Fruit fly (Drosophila melanogaster): ENCODE measurements around the gene Clp.

The Clp gene

DNA sequence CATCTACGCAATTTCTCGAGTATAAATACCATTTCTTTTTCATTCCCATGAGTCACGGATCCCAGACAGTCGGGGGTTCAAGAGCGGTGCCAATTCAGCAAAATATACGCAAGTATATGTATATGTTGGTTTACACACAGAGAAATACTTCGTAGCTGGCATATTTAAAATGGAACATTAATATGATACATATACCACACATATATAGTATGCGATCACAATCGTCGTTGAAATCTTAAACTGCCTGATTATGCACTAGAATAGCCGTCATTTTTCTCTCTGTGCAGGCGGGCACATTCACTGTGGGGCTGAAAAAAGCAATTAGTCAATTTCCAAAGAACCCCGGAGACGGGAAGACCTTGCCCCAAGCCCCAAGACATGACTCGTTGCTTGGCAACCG, 21.9 kb downstream of the Clp start:
- no peak for TF ChIP-seq usp (GFP tag; optimal IDR thresholded peaks at IDR 0.05)
- no peak for TF ChIP-seq CG8478 (optimal IDR thresholded peaks at IDR 0.05)
- TF ChIP-seq pan (optimal IDR thresholded peaks at IDR 0.05), result no peak
- TF ChIP-seq Dll (optimal IDR thresholded peaks at IDR 0.05), result no peak
- TF ChIP-seq EcR (GFP tag; optimal IDR thresholded peaks at IDR 0.05), result no peak
- no peak for TF ChIP-seq psq (optimal IDR thresholded peaks at IDR 0.05)

dm6 chr2L:842873-843272, 23.1 kb downstream of the Clp start:
- TF ChIP-seq psq (optimal IDR thresholded peaks at IDR 0.05) (no peak), Dll (optimal IDR thresholded peaks at IDR 0.05) (no peak), CG8478 (optimal IDR thresholded peaks at IDR 0.05) (no peak), usp (GFP tag; optimal IDR thresholded peaks at IDR 0.05) (no peak), EcR (GFP tag; optimal IDR thresholded peaks at IDR 0.05) (no peak)

DNA sequence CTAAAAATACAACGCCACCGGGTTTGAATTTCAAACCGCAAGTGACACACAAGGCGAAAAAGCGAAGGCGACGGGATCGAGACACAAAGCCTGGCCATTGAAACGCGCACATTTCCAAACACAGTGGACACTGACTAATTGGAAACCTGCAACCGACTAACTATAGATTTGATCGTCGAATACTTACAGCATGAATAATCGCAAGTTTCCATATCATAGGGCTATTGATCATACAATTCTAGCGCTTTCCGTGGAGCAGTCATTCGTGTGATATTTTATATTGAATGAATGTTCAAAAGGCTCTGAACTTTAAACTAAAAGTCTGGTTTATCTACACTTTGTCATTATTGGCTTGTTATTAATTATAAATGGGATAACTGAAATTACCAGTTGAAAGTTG, 23.5 kb downstream of the Clp start:
- TF ChIP-seq CG8478 (optimal IDR thresholded peaks at IDR 0.05) (no peak), usp (GFP tag; optimal IDR thresholded peaks at IDR 0.05) (no peak), pan (optimal IDR thresholded peaks at IDR 0.05) (peak; percentile 41)

- TF ChIP-seq Dll (optimal IDR thresholded peaks at IDR 0.05) (no peak), pan (optimal IDR thresholded peaks at IDR 0.05) (no peak), EcR (GFP tag; optimal IDR thresholded peaks at IDR 0.05) (no peak), CG8478 (optimal IDR thresholded peaks at IDR 0.05) (no peak), usp (GFP tag; optimal IDR thresholded peaks at IDR 0.05) (no peak), psq (optimal IDR thresholded peaks at IDR 0.05) (no peak)
These were observed 24.4 kb downstream of the Clp start for dm6 chr2L:843850-844791.

DNA sequence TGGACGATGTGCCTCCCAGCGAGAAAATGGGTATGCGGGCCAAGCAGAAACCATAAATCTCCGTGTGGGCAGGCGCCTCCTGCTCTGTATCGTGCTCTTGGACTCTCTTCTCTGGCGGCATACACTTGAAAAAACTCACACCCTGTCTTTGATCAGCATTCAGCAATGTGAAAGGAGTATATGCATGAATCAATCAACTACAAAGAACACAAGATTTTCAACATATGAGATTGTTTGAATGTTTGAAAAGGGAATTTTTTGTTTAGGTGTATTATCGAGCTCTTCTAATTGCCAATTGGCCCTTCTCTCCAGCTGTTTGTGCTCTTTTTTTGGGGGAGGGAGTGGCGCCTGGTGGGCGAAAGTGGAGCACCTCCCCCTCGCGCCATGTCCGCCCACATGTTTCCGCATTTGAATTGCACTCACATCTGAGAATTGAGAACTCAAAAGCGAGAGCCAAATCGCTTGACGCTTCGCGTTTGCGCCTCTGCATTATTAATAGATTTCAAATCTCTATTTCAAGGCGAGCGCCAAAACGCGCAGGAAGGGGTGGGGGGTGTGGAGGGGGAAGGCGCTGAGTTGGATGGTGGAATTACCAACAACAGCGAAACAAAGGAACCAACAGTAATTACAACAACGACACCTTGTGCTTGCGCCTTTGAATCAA, 25.7 kb downstream of the Clp start:
- TF ChIP-seq Dll (optimal IDR thresholded peaks at IDR 0.05) (no peak), pan (optimal IDR thresholded peaks at IDR 0.05) (no peak), usp (GFP tag; optimal IDR thresholded peaks at IDR 0.05) (no peak), CG8478 (optimal IDR thresholded peaks at IDR 0.05) (no peak), psq (optimal IDR thresholded peaks at IDR 0.05) (no peak), EcR (GFP tag; optimal IDR thresholded peaks at IDR 0.05) (no peak)

dm6 chr2L:846167-846868, 26.6 kb downstream of the Clp start:
- TF ChIP-seq pan (optimal IDR thresholded peaks at IDR 0.05) (no peak), psq (optimal IDR thresholded peaks at IDR 0.05) (no peak), Dll (optimal IDR thresholded peaks at IDR 0.05) (no peak), usp (GFP tag; optimal IDR thresholded peaks at IDR 0.05) (no peak), EcR (GFP tag; optimal IDR thresholded peaks at IDR 0.05) (no peak), CG8478 (optimal IDR thresholded peaks at IDR 0.05) (no peak)

- TF ChIP-seq EcR (GFP tag; optimal IDR thresholded peaks at IDR 0.05) (no peak), usp (GFP tag; optimal IDR thresholded peaks at IDR 0.05) (no peak), CG8478 (optimal IDR thresholded peaks at IDR 0.05) (no peak), psq (optimal IDR thresholded peaks at IDR 0.05) (no peak), Dll (optimal IDR thresholded peaks at IDR 0.05) (no peak), pan (optimal IDR thresholded peaks at IDR 0.05) (no peak)
These were observed 27.6 kb downstream of the Clp start for dm6 chr2L:847189-847987.

dm6 chr2L:847988-848622, 28.3 kb downstream of the Clp start:
- no peak for TF ChIP-seq CG8478 (optimal IDR thresholded peaks at IDR 0.05)
- TF ChIP-seq Dll (optimal IDR thresholded peaks at IDR 0.05), result no peak
- TF ChIP-seq pan (optimal IDR thresholded peaks at IDR 0.05), result no peak
- TF ChIP-seq psq (optimal IDR thresholded peaks at IDR 0.05), result no peak
- TF ChIP-seq usp (GFP tag; optimal IDR thresholded peaks at IDR 0.05), result no peak

DNA sequence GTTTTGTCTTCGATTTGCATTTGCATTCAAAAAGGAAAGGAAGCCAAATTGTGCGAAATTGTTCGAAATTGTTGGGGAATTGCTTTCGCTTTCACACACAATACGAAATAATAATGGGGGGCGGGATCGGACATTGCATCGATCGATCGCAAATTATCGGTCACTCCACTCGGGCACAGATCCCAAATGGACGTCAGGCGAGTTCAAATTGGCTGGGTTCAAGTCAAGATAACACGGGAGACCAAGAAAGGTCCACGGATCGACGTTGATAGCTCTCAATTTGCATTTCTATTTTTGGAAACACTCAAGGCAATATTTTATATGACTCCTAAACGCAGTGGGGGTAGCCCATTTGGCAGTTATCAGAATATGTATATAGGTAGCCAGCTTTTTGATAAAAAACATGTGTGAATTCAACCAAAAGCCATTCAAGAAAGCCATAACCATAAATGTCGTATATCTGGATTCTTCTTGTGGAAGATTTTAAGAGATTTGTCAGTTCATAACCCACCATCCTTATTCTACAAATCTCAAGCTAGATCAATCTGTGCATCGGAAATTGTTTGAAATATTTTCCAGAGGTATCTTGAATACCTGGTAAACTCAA, 29.5 kb downstream of the Clp start:
- TF ChIP-seq CG8478 (optimal IDR thresholded peaks at IDR 0.05) (no peak), pan (optimal IDR thresholded peaks at IDR 0.05) (no peak), EcR (GFP tag; optimal IDR thresholded peaks at IDR 0.05) (no peak), Dll (optimal IDR thresholded peaks at IDR 0.05) (no peak), usp (GFP tag; optimal IDR thresholded peaks at IDR 0.05) (no peak), psq (optimal IDR thresholded peaks at IDR 0.05) (no peak)

dm6 chr2L:849787-850512, 30.2 kb downstream of the Clp start:
- TF ChIP-seq EcR (GFP tag; optimal IDR thresholded peaks at IDR 0.05), result no peak

Measured in whole organism.